Fruit fly (Drosophila melanogaster): ENCODE measurements around the gene Fip1.

The Fip1 gene

DNA sequence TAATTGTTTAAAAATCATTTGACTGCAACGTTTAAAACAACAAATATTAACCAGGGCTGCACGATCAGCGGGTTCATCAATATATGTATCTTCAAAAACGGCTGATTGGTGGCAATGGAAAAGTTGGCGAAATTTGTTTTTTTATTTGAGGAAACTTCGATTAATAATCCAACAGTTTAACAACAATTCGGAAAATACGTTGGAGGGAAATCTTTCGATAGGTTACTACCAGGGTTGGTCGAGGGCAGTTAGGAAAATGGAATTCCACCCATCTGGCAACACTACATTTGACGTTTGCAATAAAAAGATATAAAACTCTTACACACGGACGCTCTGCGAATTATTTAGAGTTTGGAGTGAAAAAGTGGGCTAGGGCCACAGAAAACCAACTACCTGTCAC lies 47.7 kb upstream of the Fip1 start, which contains the start of the genes Lipt2 and CG14650 (continued):
- no peak for TF ChIP-seq CG4328 (GFP tag; optimal IDR thresholded peaks at IDR 0.05)
- TF ChIP-seq Ssrp (tag; optimal IDR thresholded peaks at IDR 0.05): peak; percentile 32
- TF ChIP-seq ranshi (GFP tag; IDR thresholded peaks at IDR 0.05): no peak; the same call in 1 of the 2 replicates
- TF ChIP-seq CG10979 (tag; optimal IDR thresholded peaks at IDR 0.05): peak; percentile 37
- TF ChIP-seq CG10462 (GFP tag; optimal IDR thresholded peaks at IDR 0.05): peak; percentile 21
- peak; percentile 22 for TF ChIP-seq twi (tag; optimal IDR thresholded peaks at IDR 0.05)
- peak; percentile 60 for TF ChIP-seq CG10267 (tag; optimal IDR thresholded peaks at IDR 0.05)
- TF ChIP-seq otp (GFP tag; IDR thresholded peaks at IDR 0.05): 0 out of 3 replicates have a peak, but pooled peaks have one; percentile 38
- peak; percentile 61 for TF ChIP-seq CG8089 (GFP tag; optimal IDR thresholded peaks at IDR 0.05)
- TF ChIP-seq danr (GFP tag; IDR thresholded peaks at IDR 0.05): no peak
- TF ChIP-seq row (GFP tag; IDR thresholded peaks at IDR 0.05): peak; percentile 73
- peak; percentile 86 for TF ChIP-seq Elba2 (GFP tag; optimal IDR thresholded peaks at IDR 0.05)
- no peak for TF ChIP-seq z (GFP tag; IDR thresholded peaks at IDR 0.05)
- peak; percentile 98 for TF ChIP-seq CG7928 (GFP tag; optimal IDR thresholded peaks at IDR 0.05)
- TF ChIP-seq CG9727 (GFP tag; optimal IDR thresholded peaks at IDR 0.05): peak; percentile 33
- no peak for TF ChIP-seq D19B (GFP tag; optimal IDR thresholded peaks at IDR 0.05)
- no peak for TF ChIP-seq Hmx (GFP tag; optimal IDR thresholded peaks at IDR 0.05)
- TF ChIP-seq CG17186 (GFP tag; optimal IDR thresholded peaks at IDR 0.05): peak; percentile 52
- TF ChIP-seq sqz (GFP tag; optimal IDR thresholded peaks at IDR 0.05): no peak
- peak in 1 of 2 experiments; percentile 58 for TF ChIP-seq bsh (GFP tag; optimal IDR thresholded peaks at IDR 0.05)
- TF ChIP-seq emc (GFP tag; optimal IDR thresholded peaks at IDR 0.05): peak; percentile 34
- no peak for TF ChIP-seq CG10959 (GFP tag; IDR thresholded peaks at IDR 0.05)
- 0 out of 2 replicates have a peak, but pooled peaks have one; percentile 26 for TF ChIP-seq CG11247 (GFP tag; IDR thresholded peaks at IDR 0.05)
- no peak for TF ChIP-seq CG8290 (GFP tag; optimal IDR thresholded peaks at IDR 0.05)
- TF ChIP-seq CG8290 (tag; optimal IDR thresholded peaks at IDR 0.05): no peak
- peak; percentile 65 for TF ChIP-seq pnt (GFP tag; optimal IDR thresholded peaks at IDR 0.05)
- TF ChIP-seq NK7.1 (GFP tag; optimal IDR thresholded peaks at IDR 0.05): no peak
- no peak for TF ChIP-seq CG43689 (GFP tag; IDR thresholded peaks at IDR 0.05)
- TF ChIP-seq CG1647 (GFP tag; optimal IDR thresholded peaks at IDR 0.05): peak; percentile 37
- TF ChIP-seq cwo (GFP tag; optimal IDR thresholded peaks at IDR 0.05): no peak
- TF ChIP-seq shn (GFP tag; optimal IDR thresholded peaks at IDR 0.05): peak; percentile 63
- TF ChIP-seq CG8281 (tag; optimal IDR thresholded peaks at IDR 0.05): no peak
- peak in 1 of 2 experiments; percentile 37 for TF ChIP-seq crp (GFP tag; optimal IDR thresholded peaks at IDR 0.05)
- no peak for TF ChIP-seq CG1529 (GFP tag; optimal IDR thresholded peaks at IDR 0.05)
- peak; percentile 47 for TF ChIP-seq CG17359 (tag; optimal IDR thresholded peaks at IDR 0.05)
- TF ChIP-seq ci (GFP tag; IDR thresholded peaks at IDR 0.05): peak; percentile 39; the same call in 1 of the 3 replicates
- TF ChIP-seq cato (GFP tag; optimal IDR thresholded peaks at IDR 0.05; ENCODE audit: borderline replicate concordance): no peak
- peak; percentile 54 for TF ChIP-seq repo (GFP tag; optimal IDR thresholded peaks at IDR 0.05)
- TF ChIP-seq gcm (GFP tag; optimal IDR thresholded peaks at IDR 0.05): peak; percentile 36
- TF ChIP-seq CG14667 (GFP tag; IDR thresholded peaks at IDR 0.05): no peak
- peak; percentile 77 for TF ChIP-seq BEAF-32 (GFP tag; optimal IDR thresholded peaks at IDR 0.05)
- no peak for TF ChIP-seq psq (GFP tag; optimal IDR thresholded peaks at IDR 0.05)
- TF ChIP-seq D (optimal IDR thresholded peaks at IDR 0.05): no peak
- TF ChIP-seq D (GFP tag; optimal IDR thresholded peaks at IDR 0.05): no peak
- TF ChIP-seq Ets97D (GFP tag; optimal IDR thresholded peaks at IDR 0.05): peak; percentile 78
- no peak for TF ChIP-seq Kr (GFP tag; optimal IDR thresholded peaks at IDR 0.05)
- peak; percentile 40; the same call in 1 of the 2 replicates for TF ChIP-seq sisA (GFP tag; IDR thresholded peaks at IDR 0.05)
- TF ChIP-seq CoRest (tag; optimal IDR thresholded peaks at IDR 0.05): no peak
- TF ChIP-seq dan (GFP tag; IDR thresholded peaks at IDR 0.05): no peak
- peak; percentile 54 for TF ChIP-seq HmgD (GFP tag; optimal IDR thresholded peaks at IDR 0.05)
- TF ChIP-seq org-1 (GFP tag; optimal IDR thresholded peaks at IDR 0.05): no peak
- peak; percentile 38 for TF ChIP-seq CG7987 (GFP tag; optimal IDR thresholded peaks at IDR 0.05)
